Worm (Caenorhabditis elegans) whole organism, L3 larva: ENCODE measurements around the gene C29F9.5.

Source experiments
- ceh-82 ChIP-seq: fragments of 150-350 bp; optimal IDR thresholded peaks from 2 replicates; lab custom pipeline; 2014; ENCODE audit warnings: missing biosample characterization, missing genetic modification characterization
- ceh-9 ChIP-seq: sonication (generic microtip); optimal IDR thresholded peaks from 2 replicates; lab custom pipeline; 2018; ENCODE audit warnings: missing biosample characterization, missing genetic modification characterization
- hmg-11 ChIP-seq: sonication (generic microtip); optimal IDR thresholded peaks from 2 replicates; lab custom pipeline; 2016; ENCODE audit warnings: missing genetic modification characterization, missing compliant biosample characterization
- jun-1 ChIP-seq: fragments of 150-350 bp; optimal IDR thresholded peaks from 2 replicates; lab custom pipeline; 2014; ENCODE audit warnings: missing biosample characterization, missing genetic modification reagents, missing genetic modification characterization
- lin-39 ChIP-seq: fragments of 150-350 bp; optimal IDR thresholded peaks from 2 replicates; lab custom pipeline; 2018; ENCODE audit warnings: missing biosample characterization, missing genetic modification reagents, missing genetic modification characterization
- unc-62 ChIP-seq: fragments of 150-350 bp; sonication (generic microtip); optimal IDR thresholded peaks from 4 replicates; lab custom pipeline; 2014; ENCODE audit warnings: missing biosample characterization, missing genetic modification reagents, missing genetic modification characterization

DNA sequence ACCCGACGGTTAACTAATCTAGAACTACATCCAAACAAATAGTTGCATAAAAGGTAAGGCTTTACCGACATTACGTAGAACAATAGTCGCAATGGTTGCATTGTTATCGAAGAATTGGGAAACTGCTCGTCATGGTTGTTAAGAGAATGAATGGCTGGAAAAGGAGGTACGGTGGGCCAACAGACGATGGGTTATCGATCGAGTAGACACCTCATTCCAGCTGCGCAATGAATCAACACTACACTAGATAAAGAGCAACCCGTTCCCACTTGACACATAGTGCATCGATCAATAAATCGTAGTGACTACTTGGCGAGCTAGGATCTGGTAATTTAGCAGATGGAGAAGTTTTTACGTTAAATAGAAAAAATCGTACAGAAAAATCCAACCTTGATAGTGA is 27.8 kb downstream of the C29F9.5 start, which contains the start of the genes T17A3.12 and fbxb-83:
- no peak for TF ChIP-seq ceh-82 (tag; lab: Kevin White, UChicago)
- TF ChIP-seq jun-1, result no peak
- no peak for TF ChIP-seq unc-62
- no peak for TF ChIP-seq ceh-9 (tag; lab: Kevin White, UChicago)
- TF ChIP-seq hmg-11, result no peak
- TF ChIP-seq lin-39, result no peak
